Fruit fly (Drosophila melanogaster): ENCODE measurements around the gene CG2258.

Gene CG2258

DNA sequence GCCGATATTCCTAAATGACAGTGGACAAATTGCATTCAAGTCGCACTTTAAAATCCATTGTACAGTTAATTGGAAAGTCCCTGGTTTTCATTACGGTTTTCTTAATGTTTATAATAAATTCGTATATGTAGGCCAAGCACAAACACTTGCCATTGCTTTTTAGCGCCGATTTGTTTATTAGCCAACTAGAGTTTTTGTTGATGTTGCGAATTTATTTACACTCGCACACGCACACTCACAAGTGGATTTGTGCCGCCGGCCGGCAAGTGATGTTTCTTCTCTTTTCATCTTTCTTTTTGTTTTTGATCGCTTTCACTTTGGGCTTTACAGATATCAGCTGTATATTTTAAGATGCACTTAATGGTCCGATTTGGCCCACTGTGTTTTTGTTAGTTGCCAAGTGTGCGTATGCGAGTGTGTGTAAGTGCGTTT is 44.6 kb downstream of the CG2258 start (continued):
- peak; percentile 80 for TF ChIP-seq NfI (GFP tag; optimal IDR thresholded peaks at IDR 0.05)
- peak; percentile 67 for TF ChIP-seq Dip3 (GFP tag; optimal IDR thresholded peaks at IDR 0.05)
- TF ChIP-seq Dfd (GFP tag; optimal IDR thresholded peaks at IDR 0.05): no peak
- TF ChIP-seq CG12659 (GFP tag; optimal IDR thresholded peaks at IDR 0.05): peak; percentile 79
- TF ChIP-seq gsb (GFP tag; IDR thresholded peaks at IDR 0.05): 0 out of 2 replicates have a peak, but pooled peaks have one; percentile 38
- TF ChIP-seq CG12236 (GFP tag; optimal IDR thresholded peaks at IDR 0.05): peak; percentile 65
- 0 out of 3 replicates have a peak, but pooled peaks have one; percentile 9 for TF ChIP-seq zfh1 (GFP tag; IDR thresholded peaks at IDR 0.05)
- TF ChIP-seq bbx (GFP tag; IDR thresholded peaks at IDR 0.05; ENCODE audit: partially characterized antibody): no peak
- no peak for TF ChIP-seq CG17802 (tag; optimal IDR thresholded peaks at IDR 0.05)
- TF ChIP-seq Antp (GFP tag; optimal IDR thresholded peaks at IDR 0.05): peak; percentile 69
- TF ChIP-seq Trl (optimal IDR thresholded peaks at IDR 0.05): no peak
- peak; percentile 70 for TF ChIP-seq Trl (GFP tag; optimal IDR thresholded peaks at IDR 0.05)
- TF ChIP-seq MTF-1 (GFP tag; optimal IDR thresholded peaks at IDR 0.05; ENCODE audit: borderline replicate concordance): peak; percentile 33
- TF ChIP-seq CG2199 (GFP tag; IDR thresholded peaks at IDR 0.05): no peak
- peak; percentile 35 for TF ChIP-seq gcm (GFP tag; optimal IDR thresholded peaks at IDR 0.05)
- TF ChIP-seq Xrp1 (GFP tag; IDR thresholded peaks at IDR 0.05): peak; percentile 63
- TF ChIP-seq CG31224 (GFP tag; IDR thresholded peaks at IDR 0.05): peak; percentile 37; the same call in 1 of the 2 replicates
- peak; percentile 24; the same call in 1 of the 2 replicates for TF ChIP-seq klu (GFP tag; IDR thresholded peaks at IDR 0.05)
- TF ChIP-seq CG33557 (GFP tag; optimal IDR thresholded peaks at IDR 0.05): peak; percentile 61
- peak; percentile 60 for TF ChIP-seq tin (GFP tag; optimal IDR thresholded peaks at IDR 0.05)
- TF ChIP-seq pb (GFP tag; optimal IDR thresholded peaks at IDR 0.05): peak; percentile 76
- TF ChIP-seq Hr3 (GFP tag; optimal IDR thresholded peaks at IDR 0.05): peak; percentile 64
- TF ChIP-seq ttk (GFP tag; IDR thresholded peaks at IDR 0.05): peak; percentile 39; the same call in 1 of the 2 replicates
- TF ChIP-seq CG17186 (GFP tag; optimal IDR thresholded peaks at IDR 0.05): peak; percentile 4
- peak; percentile 60 for TF ChIP-seq odd (GFP tag; optimal IDR thresholded peaks at IDR 0.05)
- peak; percentile 33; the same call in 2 of the 3 replicates for TF ChIP-seq CG14050 (GFP tag; IDR thresholded peaks at IDR 0.05)
- TF ChIP-seq slp2 (GFP tag; optimal IDR thresholded peaks at IDR 0.05): peak; percentile 83
- TF ChIP-seq CG14014 (GFP tag; IDR thresholded peaks at IDR 0.05): peak; percentile 44; the same call in 1 of the 2 replicates
- peak; percentile 19 for TF ChIP-seq CG12219 (GFP tag; optimal IDR thresholded peaks at IDR 0.05)
- TF ChIP-seq pum (GFP tag; optimal IDR thresholded peaks at IDR 0.05): peak; percentile 72
- no peak for TF ChIP-seq HLHmδ (GFP tag; optimal IDR thresholded peaks at IDR 0.05)
- peak; percentile 92 for TF ChIP-seq CG17361 (GFP tag; IDR thresholded peaks at IDR 0.05)
- TF ChIP-seq sima (GFP tag; optimal IDR thresholded peaks at IDR 0.05): peak; percentile 34
- TF ChIP-seq CG10431 (GFP tag; optimal IDR thresholded peaks at IDR 0.05): no peak
- no peak for TF ChIP-seq CG6791 (GFP tag; IDR thresholded peaks at IDR 0.05; ENCODE audit: partially characterized antibody)
- TF ChIP-seq CG16813 (GFP tag; IDR thresholded peaks at IDR 0.05; ENCODE audit: partially characterized antibody): no peak
- no peak for TF ChIP-seq Hr78 (GFP tag; optimal IDR thresholded peaks at IDR 0.05)
- TF ChIP-seq Dad (GFP tag; optimal IDR thresholded peaks at IDR 0.05): peak; percentile 40
- TF ChIP-seq ssp (GFP tag; IDR thresholded peaks at IDR 0.05): peak; percentile 46
- TF ChIP-seq Eip74EF (GFP tag; optimal IDR thresholded peaks at IDR 0.05): peak in 1 of 2 experiments; percentile 61
- TF ChIP-seq CG2116 (GFP tag; optimal IDR thresholded peaks at IDR 0.05): peak; percentile 34
- 0 out of 3 replicates have a peak, but pooled peaks have one; percentile 31 for TF ChIP-seq B-H1 (GFP tag; IDR thresholded peaks at IDR 0.05)
- no peak for TF ChIP-seq otp (GFP tag; IDR thresholded peaks at IDR 0.05)
- peak; percentile 68 for TF ChIP-seq CG4424 (GFP tag; optimal IDR thresholded peaks at IDR 0.05)
- TF ChIP-seq CG15601 (tag; optimal IDR thresholded peaks at IDR 0.05): peak; percentile 43
- TF ChIP-seq CG12155 (GFP tag; optimal IDR thresholded peaks at IDR 0.05): peak; percentile 60
- no peak for TF ChIP-seq CG7745 (tag; optimal IDR thresholded peaks at IDR 0.05)
- 0 out of 2 replicates have a peak, but pooled peaks have one; percentile 23 for TF ChIP-seq CG11247 (GFP tag; IDR thresholded peaks at IDR 0.05)
- TF ChIP-seq CG10543 (GFP tag; optimal IDR thresholded peaks at IDR 0.05): peak; percentile 65
- 0 out of 2 replicates have a peak, but pooled peaks have one; percentile 35 for TF ChIP-seq cas (GFP tag; IDR thresholded peaks at IDR 0.05)

All from whole organism, embryonic.